Worm (Caenorhabditis elegans) whole organism, young adult: ENCODE results near the gene M117.4.

Source experiments
- B0336.3 ChIP-seq: fragments of 200-800 bp; sonication (Bioruptor generic); IDR thresholded peaks from 2 replicates; pipeline ENCODE4 v1.3.6; 2022; ENCODE audit warnings: missing genetic modification characterization, missing compliant biosample characterization
- D2030.7 ChIP-seq: fragments of 200-800 bp; sonication (Bioruptor generic); IDR thresholded peaks from 2 replicates; pipeline ENCODE4 v1.3.6; 2022; ENCODE audit warnings: missing genetic modification reagents, missing genetic modification characterization, missing compliant biosample characterization
- F10E7.11 ChIP-seq: sonication (generic microtip); optimal IDR thresholded peaks from 2 replicates; lab custom pipeline; 2017; ENCODE audit warnings: mild to moderate bottlenecking, missing genetic modification characterization, moderate library complexity, missing compliant biosample characterization
- F33H1.4 ChIP-seq: fragments of 200-800 bp; sonication (Bioruptor generic); IDR thresholded peaks from 2 replicates; pipeline ENCODE4 v1.3.6; 2022; ENCODE audit warnings: missing genetic modification reagents, missing genetic modification characterization, missing compliant biosample characterization
- F37B4.10 ChIP-seq: fragments of 200-800 bp; sonication (Bioruptor generic); IDR thresholded peaks from 2 replicates; pipeline ENCODE4 v1.3.6; 2022; ENCODE audit warnings: missing genetic modification characterization, missing compliant biosample characterization
- F39B2.1 ChIP-seq: fragments of 200-800 bp; sonication (Bioruptor generic); IDR thresholded peaks from 2 replicates; pipeline ENCODE4 v1.3.6; 2022; ENCODE audit warnings: missing genetic modification reagents, missing genetic modification characterization, missing compliant biosample characterization
- F49E8.2 ChIP-seq: sonication (generic microtip); optimal IDR thresholded peaks from 3 replicates; lab custom pipeline; 2017; ENCODE audit warnings: missing genetic modification characterization, mild to moderate bottlenecking, missing compliant biosample characterization, antibody characterized with exemption, moderate library complexity; ENCODE audit not compliant: insufficient read depth
- F55B11.4 ChIP-seq: sonication (generic microtip); optimal IDR thresholded peaks from 2 replicates; lab custom pipeline; 2016; ENCODE audit warnings: missing compliant biosample characterization, missing genetic modification characterization, borderline replicate concordance; ENCODE audit not compliant: insufficient read depth
- K12H6.12 ChIP-seq: fragments of 200-800 bp; sonication (Bioruptor generic); optimal IDR thresholded peaks from 2 replicates; lab custom pipeline; 2018; ENCODE audit warnings: mild to moderate bottlenecking, missing genetic modification characterization, missing compliant biosample characterization
- Y53F4B.3 ChIP-seq: fragments of 200-800 bp; sonication (Bioruptor generic); IDR thresholded peaks from 2 replicates; pipeline ENCODE4 v1.3.6; 2022; ENCODE audit warnings: missing genetic modification reagents, missing genetic modification characterization, missing compliant biosample characterization
- Y95B8A.8 ChIP-seq: fragments of 200-800 bp; sonication (Bioruptor generic); IDR thresholded peaks from 2 replicates; pipeline ENCODE4 v1.3.6; 2022; ENCODE audit warnings: missing genetic modification reagents, missing genetic modification characterization, missing compliant biosample characterization
- bed-2 ChIP-seq: fragments of 200-800 bp; sonication (Bioruptor generic); IDR thresholded peaks from 2 replicates; pipeline ENCODE4 v1.3.6; 2022; ENCODE audit warnings: missing genetic modification reagents, missing genetic modification characterization, missing compliant biosample characterization
- ccch-3 ChIP-seq: fragments of 200-800 bp; sonication (Bioruptor generic); optimal IDR thresholded peaks from 2 replicates; lab custom pipeline; 2018; ENCODE audit warnings: mild to moderate bottlenecking, missing genetic modification characterization, missing compliant biosample characterization
- cebp-1 ChIP-seq, 2 experiments: fragments of 200-800 bp in 1 of 2; sonication (Bioruptor generic) in 1 of 2; sonication (generic microtip) in 1 of 2; IDR thresholded peaks in 1 of 2; optimal IDR thresholded peaks in 1 of 2; 2 replicates each; pipeline versions ENCODE4 v1.3.6 to Lab custom; 2017 to 2022; ENCODE audit warnings: missing compliant biosample characterization in 2 of 2, missing genetic modification characterization in 2 of 2, mild to moderate bottlenecking in 1 of 2, missing genetic modification reagents in 1 of 2, moderate library complexity in 1 of 2
- cebp-2 ChIP-seq: fragments of 200-800 bp; sonication (Bioruptor generic); IDR thresholded peaks from 2 replicates; pipeline ENCODE4 v1.3.6; 2022; ENCODE audit warnings: missing genetic modification characterization, missing compliant biosample characterization
- ceh-100 ChIP-seq: fragments of 200-800 bp; sonication (Bioruptor generic); IDR thresholded peaks from 2 replicates; pipeline ENCODE4 v1.3.6; 2022; ENCODE audit warnings: missing genetic modification reagents, missing genetic modification characterization, missing compliant biosample characterization
- ceh-58 ChIP-seq: fragments of 200-800 bp; sonication (Bioruptor generic); IDR thresholded peaks from 2 replicates; pipeline ENCODE4 v1.3.6; 2022; ENCODE audit warnings: missing genetic modification characterization, missing compliant biosample characterization
- ceh-79 ChIP-seq: sonication (generic microtip); optimal IDR thresholded peaks from 2 replicates; lab custom pipeline; 2017; ENCODE audit warnings: mild to moderate bottlenecking, missing genetic modification characterization, missing compliant biosample characterization
- ceh-91 ChIP-seq: fragments of 200-800 bp; sonication (Bioruptor generic); IDR thresholded peaks from 2 replicates; pipeline ENCODE4 v1.3.6; 2022; ENCODE audit warnings: missing genetic modification reagents, missing genetic modification characterization, missing compliant biosample characterization
- dpl-1 ChIP-seq: fragments of 150-350 bp; optimal IDR thresholded peaks from 2 replicates; lab custom pipeline; 2014; ENCODE audit warnings: missing biosample characterization, missing genetic modification reagents, missing genetic modification characterization
- egl-18 ChIP-seq: fragments of 200-800 bp; sonication (Bioruptor generic); IDR thresholded peaks from 2 replicates; pipeline ENCODE4 v1.3.6; 2022; ENCODE audit warnings: missing genetic modification reagents, missing genetic modification characterization, missing compliant biosample characterization
- egl-44 ChIP-seq: fragments of 200-800 bp; sonication (Bioruptor generic); IDR thresholded peaks from 2 replicates; pipeline ENCODE4 v1.3.6; 2022; ENCODE audit warnings: missing genetic modification reagents, missing genetic modification characterization, missing compliant biosample characterization
- egrh-3 ChIP-seq: fragments of 200-800 bp; sonication (Bioruptor generic); IDR thresholded peaks from 2 replicates; pipeline ENCODE4 v1.3.6; 2022; ENCODE audit warnings: missing genetic modification reagents, missing genetic modification characterization, missing compliant biosample characterization
- ets-4 ChIP-seq: fragments of 200-800 bp; sonication (Bioruptor generic); optimal IDR thresholded peaks from 2 replicates; lab custom pipeline; 2018; ENCODE audit warnings: mild to moderate bottlenecking, missing genetic modification characterization, missing compliant biosample characterization
- him-1 ChIP-seq: sonication (generic microtip); optimal IDR thresholded peaks from 2 replicates; lab custom pipeline; 2016; ENCODE audit warnings: missing genotype, missing genetic modification reagents, missing genetic modification characterization, missing compliant biosample characterization
- hsf-1 ChIP-seq: fragments of 200-800 bp; sonication (Bioruptor generic); IDR thresholded peaks from 2 replicates; pipeline ENCODE4 v1.3.6; 2022; ENCODE audit warnings: missing genetic modification reagents, missing genetic modification characterization, missing compliant biosample characterization
- lag-1 ChIP-seq: fragments of 200-800 bp; sonication (Bioruptor generic); IDR thresholded peaks from 2 replicates; pipeline ENCODE4 v1.3.6; 2022; ENCODE audit warnings: missing genetic modification reagents, missing genetic modification characterization, missing compliant biosample characterization
- let-607 ChIP-seq, 2 experiments: fragments of 200-800 bp in 1 of 2; sonication (Bioruptor generic) in 1 of 2; sonication (generic microtip) in 1 of 2; optimal IDR thresholded peaks; 2 replicates each; lab custom pipeline; 2016 to 2018; ENCODE audit warnings: mild to moderate bottlenecking in 2 of 2, missing compliant biosample characterization in 2 of 2, missing genetic modification characterization in 2 of 2, moderate library complexity in 2 of 2, missing genotype in 1 of 2
- lin-40 ChIP-seq: sonication (generic microtip); optimal IDR thresholded peaks from 2 replicates; lab custom pipeline; 2016; ENCODE audit warnings: missing genetic modification characterization, mild to moderate bottlenecking, missing compliant biosample characterization, missing genotype, missing genetic modification reagents
- madf-10 ChIP-seq: sonication (generic microtip); optimal IDR thresholded peaks from 2 replicates; lab custom pipeline; 2016; ENCODE audit warnings: mild to moderate bottlenecking, missing genetic modification characterization, missing compliant biosample characterization
- madf-6 ChIP-seq: fragments of 200-800 bp; sonication (Bioruptor generic); IDR thresholded peaks from 2 replicates; pipeline ENCODE4 v1.3.6; 2022; ENCODE audit warnings: missing genetic modification reagents, missing genetic modification characterization, missing compliant biosample characterization
- mcd-1 ChIP-seq: fragments of 200-800 bp; sonication (Bioruptor generic); IDR thresholded peaks from 2 replicates; pipeline ENCODE4 v1.3.6; 2022; ENCODE audit warnings: missing genetic modification reagents, missing genetic modification characterization, missing compliant biosample characterization
- nfya-1 ChIP-seq: sonication (generic microtip); optimal IDR thresholded peaks from 2 replicates; lab custom pipeline; 2017; ENCODE audit warnings: antibody characterized with exemption, missing compliant biosample characterization, missing genetic modification characterization, borderline replicate concordance; ENCODE audit not compliant: insufficient read depth
- nfya-2 ChIP-seq: fragments of 200-800 bp; sonication (Bioruptor generic); IDR thresholded peaks from 2 replicates; pipeline ENCODE4 v1.3.6; 2022; ENCODE audit warnings: missing genetic modification reagents, missing genetic modification characterization, missing compliant biosample characterization
- nhr-27 ChIP-seq: fragments of 200-800 bp; sonication (Bioruptor generic); optimal IDR thresholded peaks from 2 replicates; lab custom pipeline; 2018; ENCODE audit warnings: mild to moderate bottlenecking, missing genetic modification characterization, moderate library complexity, missing compliant biosample characterization
- nhr-90 ChIP-seq: sonication (generic microtip); optimal IDR thresholded peaks from 2 replicates; lab custom pipeline; 2016; ENCODE audit warnings: missing genotype, mild to moderate bottlenecking, missing genetic modification characterization, missing compliant biosample characterization
- rcor-1 ChIP-seq: fragments of 200-800 bp; sonication (Bioruptor generic); IDR thresholded peaks from 2 replicates; pipeline ENCODE4 v1.3.6; 2022; ENCODE audit warnings: missing genetic modification reagents, missing genetic modification characterization, missing compliant biosample characterization
- rpc-1 ChIP-seq, 2 experiments: fragments of 150-350 bp in 1 of 2; sonication (generic microtip) in 1 of 2; optimal IDR thresholded peaks; 2 replicates each; lab custom pipeline; 2014 to 2018; ENCODE audit warnings: missing biosample characterization in 1 of 2, missing genetic modification characterization in 1 of 2, missing genetic modification reagents in 1 of 2, missing genotype in 1 of 2
- sea-2 ChIP-seq: fragments of 200-800 bp; sonication (Bioruptor generic); IDR thresholded peaks from 2 replicates; pipeline ENCODE4 v1.3.6; 2022; ENCODE audit warnings: missing genetic modification characterization, missing compliant biosample characterization
- snpc-1.3 ChIP-seq: sonication (generic microtip); optimal IDR thresholded peaks from 2 replicates; lab custom pipeline; 2017; ENCODE audit warnings: missing genetic modification characterization, mild to moderate bottlenecking, missing compliant biosample characterization, antibody characterized with exemption, moderate library complexity, missing genotype, missing genetic modification reagents; ENCODE audit not compliant: insufficient read depth
- tbp1 ChIP-seq: fragments of 200-800 bp; sonication (Bioruptor generic); optimal IDR thresholded peaks from 2 replicates; lab custom pipeline; 2018; ENCODE audit warnings: mild to moderate bottlenecking, missing genetic modification characterization, missing compliant biosample characterization
- tlf-1 ChIP-seq: fragments of 200-800 bp; sonication (Bioruptor generic); optimal IDR thresholded peaks from 2 replicates; lab custom pipeline; 2018; ENCODE audit warnings: mild to moderate bottlenecking, missing genetic modification characterization, missing compliant biosample characterization
- unc-130 ChIP-seq: sonication (generic microtip); optimal IDR thresholded peaks from 2 replicates; lab custom pipeline; 2016; ENCODE audit warnings: missing genetic modification reagents, missing genetic modification characterization, missing compliant biosample characterization
- unc-62 ChIP-seq: fragments of 150-350 bp; optimal IDR thresholded peaks from 2 replicates; lab custom pipeline; 2014; ENCODE audit warnings: missing biosample characterization, missing genetic modification reagents, missing genetic modification characterization
- zim-3 ChIP-seq: sonication (generic microtip); optimal IDR thresholded peaks from 2 replicates; lab custom pipeline; 2017; ENCODE audit warnings: mild to moderate bottlenecking, missing genetic modification characterization, moderate library complexity, missing compliant biosample characterization
- ztf-18 ChIP-seq: sonication (generic microtip); optimal IDR thresholded peaks from 2 replicates; lab custom pipeline; 2016; ENCODE audit warnings: missing genotype, mild to moderate bottlenecking, missing genetic modification characterization, missing compliant biosample characterization
- ztf-25 ChIP-seq: fragments of 200-800 bp; sonication (Bioruptor generic); IDR thresholded peaks from 2 replicates; pipeline ENCODE4 v1.3.6; 2022; ENCODE audit warnings: missing genetic modification reagents, missing genetic modification characterization, missing compliant biosample characterization
- ztf-28 ChIP-seq: fragments of 200-800 bp; sonication (Bioruptor generic); IDR thresholded peaks from 2 replicates; pipeline ENCODE4 v1.3.6; 2022; ENCODE audit warnings: missing genetic modification reagents, missing genetic modification characterization, missing compliant biosample characterization

Gene M117.4

ce11 chrIV:11854777-11855176, 21.4 kb upstream of the M117.4 start, which contains the start of gene tag-30 (continued):
- TF ChIP-seq let-607 (tag; optimal IDR thresholded peaks at IDR 0.05; lab: Kevin White, UChicago): peak in 1 of 2 experiments; percentile 16
- no peak for TF ChIP-seq nfya-2 (GFP tag; lab: Robert Waterston, UW)
- no peak for TF ChIP-seq unc-62 (GFP tag; lab: Kevin White, UChicago)
- TF ChIP-seq mcd-1 (GFP tag; lab: Robert Waterston, UW): peak; percentile 88
- TF ChIP-seq cebp-2: no peak
- TF ChIP-seq lag-1: no peak
- TF ChIP-seq ztf-25 (GFP tag; lab: Robert Waterston, UW): no peak
- no peak for TF ChIP-seq bed-2 (GFP tag; lab: Robert Waterston, UW)
- TF ChIP-seq F49E8.2 (tag; lab: Kevin White, UChicago): no peak
- TF ChIP-seq ets-4: no peak
- no peak for TF ChIP-seq ztf-28 (GFP tag; lab: Robert Waterston, UW)
- TF ChIP-seq snpc-1.3 (tag; lab: Kevin White, UChicago): no peak
- no peak for TF ChIP-seq unc-130 (GFP tag; lab: Kevin White, UChicago)
- TF ChIP-seq F55B11.4 (tag; lab: Kevin White, UChicago): no peak
- TF ChIP-seq ztf-18 (tag; lab: Kevin White, UChicago): no peak
- TF ChIP-seq dpl-1 (GFP tag; lab: Kevin White, UChicago): no peak
- TF ChIP-seq zim-3 (tag; lab: Kevin White, UChicago): no peak
- TF ChIP-seq F39B2.1 (GFP tag; lab: Robert Waterston, UW): no peak
- peak; percentile 30; the same call in 1 of the 2 replicates for TF ChIP-seq B0336.3
- TF ChIP-seq nhr-27 (tag; lab: Kevin White, UChicago): no peak
- TF ChIP-seq rpc-1 (optimal IDR thresholded peaks at IDR 0.05; lab: Kevin White, UChicago): no peak
- TF ChIP-seq rpc-1 (tag; optimal IDR thresholded peaks at IDR 0.05; lab: Kevin White, UChicago): no peak
- TF ChIP-seq D2030.7 (GFP tag; lab: Robert Waterston, UW): no peak
- no peak for TF ChIP-seq rcor-1
- no peak for TF ChIP-seq Y95B8A.8 (GFP tag; lab: Robert Waterston, UW)
- peak; percentile 50 for TF ChIP-seq tlf-1 (GFP tag; lab: Kevin White, UChicago)
- TF ChIP-seq F10E7.11 (tag; lab: Kevin White, UChicago): no peak
- TF ChIP-seq egl-44 (GFP tag; lab: Robert Waterston, UW): no peak
- no peak for TF ChIP-seq lin-40 (tag; lab: Kevin White, UChicago)
- TF ChIP-seq madf-6 (GFP tag; lab: Robert Waterston, UW): no peak
- no peak for TF ChIP-seq him-1 (tag; lab: Kevin White, UChicago)
- no peak for TF ChIP-seq ceh-91 (GFP tag; lab: Robert Waterston, UW)
- no peak for TF ChIP-seq egrh-3 (GFP tag; lab: Robert Waterston, UW)
- no peak for TF ChIP-seq F33H1.4
- no peak for TF ChIP-seq cebp-1 (GFP tag; IDR thresholded peaks at IDR 0.05; lab: Robert Waterston, UW)
- TF ChIP-seq cebp-1 (tag; optimal IDR thresholded peaks at IDR 0.05; lab: Kevin White, UChicago): no peak
- TF ChIP-seq ccch-3 (GFP tag; lab: Kevin White, UChicago): no peak
- no peak for TF ChIP-seq sea-2 (GFP tag; lab: Robert Waterston, UW)
- TF ChIP-seq madf-10 (tag; lab: Kevin White, UChicago): no peak
- TF ChIP-seq Y53F4B.3: no peak
- TF ChIP-seq nhr-90 (tag; lab: Kevin White, UChicago): no peak
- TF ChIP-seq K12H6.12: no peak
- TF ChIP-seq ceh-79 (tag; lab: Kevin White, UChicago): no peak
- no peak for TF ChIP-seq nfya-1 (tag; lab: Kevin White, UChicago)
- no peak for TF ChIP-seq ceh-58 (GFP tag; lab: Robert Waterston, UW)
- peak; percentile 16 for TF ChIP-seq tbp1
- no peak for TF ChIP-seq F37B4.10 (GFP tag; lab: Robert Waterston, UW)
- no peak for TF ChIP-seq ceh-100 (GFP tag; lab: Robert Waterston, UW)
- TF ChIP-seq egl-18 (GFP tag; lab: Robert Waterston, UW): no peak
- no peak for TF ChIP-seq hsf-1 (GFP tag; lab: Robert Waterston, UW)
